Fruit fly (Drosophila melanogaster) whole organism, prepupa: ENCODE measurements around the gene sro.

ENCODE experiments used
- CG15336 ChIP-seq: fragments of 200-800 bp; sonication (Bioruptor generic); IDR thresholded peaks from 2 replicates; pipeline ENCODE4 v1.3.6; 2022; ENCODE audit warnings: missing biosample characterization, missing genetic modification characterization
- CG6808 ChIP-seq: fragments of 200-800 bp; sonication (Bioruptor generic); optimal IDR thresholded peaks from 3 replicates; lab custom pipeline; 2017; ENCODE audit warnings: missing biosample characterization, missing genetic modification characterization, mild to moderate bottlenecking, moderate library complexity, missing genetic modification reagents
- CG9139 ChIP-seq: fragments of 200-800 bp; sonication (Bioruptor generic); optimal IDR thresholded peaks from 3 replicates; lab custom pipeline; 2017; ENCODE audit warnings: missing biosample characterization, mild to moderate bottlenecking, missing genetic modification characterization
- Eip93F ChIP-seq: fragments of 200-800 bp; sonication (Bioruptor generic); optimal IDR thresholded peaks from 2 replicates; lab custom pipeline; 2016; ENCODE audit warnings: missing biosample characterization, mild to moderate bottlenecking, missing genetic modification characterization
- net ChIP-seq: fragments of 200-800 bp; sonication (Bioruptor generic); optimal IDR thresholded peaks from 3 replicates; lab custom pipeline; 2016; ENCODE audit warnings: missing biosample characterization, missing genetic modification characterization

DNA sequence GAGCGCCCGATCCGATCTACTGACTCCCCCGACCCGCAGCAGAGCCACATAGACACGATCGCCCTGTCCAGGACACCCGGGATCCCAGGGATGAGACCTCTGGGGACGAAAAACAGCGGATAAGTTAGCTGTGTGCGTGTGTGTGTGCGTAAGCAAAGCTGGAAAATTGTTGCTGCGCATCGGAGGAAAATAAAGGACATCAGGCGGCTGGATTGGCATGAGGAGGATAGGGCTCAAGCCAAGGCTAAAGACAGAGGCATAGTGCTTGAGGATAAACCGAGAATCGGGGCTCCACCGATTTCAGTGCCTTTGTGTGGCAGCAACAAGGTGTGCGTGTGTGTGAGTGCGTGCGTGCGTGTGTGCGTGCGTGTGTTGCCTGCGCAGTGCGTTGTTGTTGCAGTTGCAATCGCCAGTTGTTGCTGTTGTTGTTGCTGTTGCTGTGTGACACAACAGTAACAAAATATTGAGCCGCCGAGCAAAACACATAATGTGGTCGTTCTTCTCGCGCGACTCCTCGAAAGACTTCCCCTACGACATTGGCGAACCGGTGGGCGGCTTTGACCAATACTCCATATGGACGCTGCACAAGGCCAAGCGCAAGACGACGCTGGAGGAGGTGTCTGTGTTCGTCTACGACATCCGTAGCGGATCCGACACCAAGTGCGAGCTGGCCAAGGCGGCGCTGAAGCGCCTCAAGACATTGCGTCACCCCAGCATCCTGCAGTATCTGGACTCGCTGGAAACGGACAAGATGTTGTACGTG lies 44.9 kb upstream of the sro start:
- no peak for TF ChIP-seq net (GFP tag; lab: Kevin White, UChicago)
- no peak for TF ChIP-seq CG15336 (GFP tag; lab: Robert Waterston, UW)
- TF ChIP-seq CG9139 = no peak
- no peak for TF ChIP-seq CG6808 (GFP tag; lab: Kevin White, UChicago)
- no peak for TF ChIP-seq Eip93F (GFP tag; lab: Kevin White, UChicago)
